Fruit fly (Drosophila melanogaster): ENCODE data around the gene pira.
A peak's percentile ranks its signal among the peaks of the same experiment; 100 is the strongest.

pira gene

dm6 chrX:12719152-12719779 lies 44.1 kb downstream of the pira start (continued):
- TF ChIP-seq CG8281 (tag; optimal IDR thresholded peaks at IDR 0.05) (peak; percentile 27), Eip74EF (GFP tag; optimal IDR thresholded peaks at IDR 0.05) (peak in 1 of 2 experiments; percentile 56), Bdp1 (GFP tag; optimal IDR thresholded peaks at IDR 0.05) (peak; percentile 69), sc (optimal IDR thresholded peaks at IDR 0.05) (no peak), sc (GFP tag; optimal IDR thresholded peaks at IDR 0.05) (no peak), CG32767 (GFP tag; IDR thresholded peaks at IDR 0.05) (no peak), CG7839 (tag; optimal IDR thresholded peaks at IDR 0.05) (peak; percentile 81), CG4282 (GFP tag; optimal IDR thresholded peaks at IDR 0.05) (peak; percentile 23), CG17568 (GFP tag; optimal IDR thresholded peaks at IDR 0.05) (peak; percentile 28), nerfin-1 (tag; optimal IDR thresholded peaks at IDR 0.05) (peak; percentile 19), MTF-1 (GFP tag; optimal IDR thresholded peaks at IDR 0.05; ENCODE audit: borderline replicate concordance) (peak; percentile 32), stwl (tag; optimal IDR thresholded peaks at IDR 0.05) (no peak), da (GFP tag; optimal IDR thresholded peaks at IDR 0.05) (peak; percentile 35), CG7987 (GFP tag; optimal IDR thresholded peaks at IDR 0.05) (no peak), CG17802 (tag; optimal IDR thresholded peaks at IDR 0.05) (peak; percentile 46), ATbp (GFP tag; optimal IDR thresholded peaks at IDR 0.05) (peak; percentile 68), CG11696 (GFP tag; IDR thresholded peaks at IDR 0.05) (no peak), Ada2b (GFP tag; IDR thresholded peaks at IDR 0.05) (peak; percentile 71), Camta (GFP tag; optimal IDR thresholded peaks at IDR 0.05) (peak; percentile 71), aop (GFP tag; IDR thresholded peaks at IDR 0.05) (no peak), Hmr (GFP tag; optimal IDR thresholded peaks at IDR 0.05) (peak; percentile 71), lilli (GFP tag; optimal IDR thresholded peaks at IDR 0.05) (peak; percentile 66), Fer3 (tag; optimal IDR thresholded peaks at IDR 0.05) (peak; percentile 60), CG10321 (GFP tag; IDR thresholded peaks at IDR 0.05) (no peak), nmo (GFP tag; optimal IDR thresholded peaks at IDR 0.05) (peak; percentile 76), Nf-YC (tag; optimal IDR thresholded peaks at IDR 0.05) (no peak), wek (GFP tag; optimal IDR thresholded peaks at IDR 0.05) (peak; percentile 14), fd102C (GFP tag; optimal IDR thresholded peaks at IDR 0.05) (no peak), Six4 (GFP tag; optimal IDR thresholded peaks at IDR 0.05) (peak; percentile 72), Dek (tag; optimal IDR thresholded peaks at IDR 0.05) (peak; percentile 52), CG8359 (GFP tag; optimal IDR thresholded peaks at IDR 0.05; ENCODE audit: borderline replicate concordance) (peak; percentile 37), repo (GFP tag; optimal IDR thresholded peaks at IDR 0.05) (peak; percentile 74), CG14441 (GFP tag; IDR thresholded peaks at IDR 0.05) (peak; percentile 69), Deaf1 (tag; optimal IDR thresholded peaks at IDR 0.05) (peak; percentile 6), shn (GFP tag; optimal IDR thresholded peaks at IDR 0.05) (peak; percentile 63), sens-2 (GFP tag; IDR thresholded peaks at IDR 0.05) (peak; percentile 67), knrl (GFP tag; IDR thresholded peaks at IDR 0.05; ENCODE audit: partially characterized antibody) (no peak), pan (optimal IDR thresholded peaks at IDR 0.05) (no peak), pan (GFP tag; optimal IDR thresholded peaks at IDR 0.05 in 1 of 2, IDR thresholded peaks at IDR 0.05 in 1 of 2) (peak in 1 of 2 experiments; percentile 62), Optix (GFP tag; IDR thresholded peaks at IDR 0.05) (peak; percentile 51; the same call in 1 of the 3 replicates), CG5180 (GFP tag; optimal IDR thresholded peaks at IDR 0.05) (no peak), CG7786 (GFP tag; optimal IDR thresholded peaks at IDR 0.05) (peak; percentile 76), CG3065 (GFP tag; optimal IDR thresholded peaks at IDR 0.05) (no peak), az2 (GFP tag; optimal IDR thresholded peaks at IDR 0.05) (peak; percentile 74), CG6654 (GFP tag; optimal IDR thresholded peaks at IDR 0.05) (peak; percentile 36), chinmo (GFP tag; IDR thresholded peaks at IDR 0.05; ENCODE audit: partially characterized antibody) (no peak), CG18599 (GFP tag; optimal IDR thresholded peaks at IDR 0.05) (peak; percentile 83), CG12299 (tag; optimal IDR thresholded peaks at IDR 0.05) (no peak), CG6175 (GFP tag; IDR thresholded peaks at IDR 0.05) (0 out of 3 replicates have a peak, but pooled peaks have one; percentile 59)

Measured in whole organism, embryonic.